Fruit fly (Drosophila melanogaster) whole organism, pupa: Measurements from ENCODE around the gene Atg8b.

Experiments
- CG12605 ChIP-seq: fragments of 200-800 bp; sonication (Bioruptor generic); IDR thresholded peaks from 2 replicates; pipeline ENCODE4 v1.3.6; 2022; ENCODE audit warnings: missing biosample characterization, missing genetic modification characterization
- CG13204 ChIP-seq: fragments of 200-800 bp; sonication (Bioruptor generic); optimal IDR thresholded peaks from 2 replicates; lab custom pipeline; 2018; ENCODE audit warnings: missing biosample characterization, mild to moderate bottlenecking, missing genetic modification characterization, moderate library complexity
- CG14655 ChIP-seq: fragments of 200-800 bp; sonication (Bioruptor generic); optimal IDR thresholded peaks from 3 replicates; lab custom pipeline; 2017; ENCODE audit warnings: mild to moderate bottlenecking, missing biosample characterization, missing genetic modification reagents, missing genetic modification characterization
- CG17806 ChIP-seq: fragments of 200-800 bp; sonication (Bioruptor generic); optimal IDR thresholded peaks from 2 replicates; lab custom pipeline; 2018; ENCODE audit warnings: missing biosample characterization, mild to moderate bottlenecking, missing genetic modification characterization, moderate library complexity
- CG8159 ChIP-seq: fragments of 200-800 bp; sonication (Bioruptor generic); optimal IDR thresholded peaks from 3 replicates; lab custom pipeline; 2018; ENCODE audit warnings: missing biosample characterization, mild to moderate bottlenecking, missing genetic modification characterization, moderate library complexity
- CG8301 ChIP-seq: fragments of 200-800 bp; sonication (Bioruptor generic); optimal IDR thresholded peaks from 2 replicates; lab custom pipeline; 2018; ENCODE audit warnings: missing biosample characterization, mild to moderate bottlenecking, missing genetic modification characterization
- CG9948 ChIP-seq: fragments of 200-800 bp; sonication (Bioruptor generic); optimal IDR thresholded peaks from 2 replicates; lab custom pipeline; 2018; ENCODE audit warnings: missing biosample characterization, mild to moderate bottlenecking, missing genetic modification characterization, moderate library complexity
- EcR ChIP-seq: fragments of 200-800 bp; sonication (Bioruptor generic); optimal IDR thresholded peaks from 3 replicates; lab custom pipeline; 2019; ENCODE audit warnings: missing biosample characterization, missing genetic modification characterization, mild to moderate bottlenecking, moderate library complexity, missing genetic modification reagents
- Ets98B ChIP-seq: fragments of 200-800 bp; sonication (Bioruptor generic); IDR thresholded peaks from 2 replicates; pipeline ENCODE4 v1.3.6; 2022; ENCODE audit warnings: missing biosample characterization, missing genetic modification characterization
- Pif1A ChIP-seq: fragments of 200-800 bp; sonication (Bioruptor generic); optimal IDR thresholded peaks from 3 replicates; lab custom pipeline; 2016; ENCODE audit warnings: missing biosample characterization, missing genetic modification characterization
- Snoo ChIP-seq: fragments of 200-800 bp; sonication (Bioruptor generic); optimal IDR thresholded peaks from 3 replicates; lab custom pipeline; 2017; ENCODE audit warnings: missing biosample characterization, mild to moderate bottlenecking, missing genetic modification characterization, inconsistent platforms
- fd96Ca ChIP-seq: fragments of 200-800 bp; sonication (Bioruptor generic); IDR thresholded peaks from 3 replicates; pipeline ENCODE4 v1.3.6; 2022; ENCODE audit warnings: missing biosample characterization, missing genetic modification characterization
- gl ChIP-seq: fragments of 200-800 bp; sonication (Bioruptor generic); optimal IDR thresholded peaks from 2 replicates; lab custom pipeline; 2018; ENCODE audit warnings: missing biosample characterization, mild to moderate bottlenecking, missing genetic modification characterization
- rn ChIP-seq: fragments of 200-800 bp; sonication (Bioruptor generic); IDR thresholded peaks from 2 replicates; pipeline ENCODE4 v1.3.6; 2022; ENCODE audit warnings: missing biosample characterization, missing genetic modification characterization

dm6 chr3R:17699891-17700487 is 24.9 kb downstream of the Atg8b start:
- TF ChIP-seq CG9948 (tag; lab: Kevin White, UChicago): no peak
- TF ChIP-seq CG12605 (GFP tag; lab: Robert Waterston, UW): no peak
- no peak for TF ChIP-seq CG14655 (GFP tag; lab: Kevin White, UChicago)
- TF ChIP-seq EcR: no peak
- no peak for TF ChIP-seq rn
- no peak for TF ChIP-seq fd96Ca
- TF ChIP-seq Pif1A (GFP tag; lab: Kevin White, UChicago): no peak
- TF ChIP-seq Snoo (tag; lab: Kevin White, UChicago): no peak
- no peak for TF ChIP-seq CG17806
- no peak for TF ChIP-seq Ets98B
- TF ChIP-seq CG13204 (GFP tag; lab: Kevin White, UChicago): no peak
- TF ChIP-seq CG8301: no peak
- TF ChIP-seq CG8159 (tag; lab: Kevin White, UChicago): no peak
- TF ChIP-seq gl: no peak
